Fruit fly (Drosophila melanogaster): Measurements from ENCODE around the gene CG7519.

DNA sequence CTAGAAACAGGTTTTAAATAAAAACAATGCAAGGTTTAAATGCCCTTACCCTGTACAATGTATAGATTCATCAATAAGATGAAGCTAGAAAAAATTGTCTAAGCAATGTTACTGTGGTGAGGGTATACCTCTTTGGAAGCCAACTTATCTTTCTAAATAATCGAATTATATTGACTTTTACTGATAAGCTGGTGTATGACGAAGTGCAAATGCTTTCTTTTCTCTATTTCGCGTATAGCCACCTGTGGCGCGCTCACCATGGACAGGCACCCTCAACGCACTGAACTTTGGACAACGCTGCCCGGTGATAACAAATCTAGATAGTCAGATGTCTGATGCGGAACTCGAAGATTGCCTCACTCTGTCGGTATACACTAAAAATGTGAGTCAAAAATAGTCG, 9.0 kb downstream of the CG7519 start:
- TF ChIP-seq CG8301 (tag; optimal IDR thresholded peaks at IDR 0.05) (no peak), CG32121 (GFP tag; IDR thresholded peaks at IDR 0.05) (no peak), CG12605 (GFP tag; IDR thresholded peaks at IDR 0.05) (no peak), D1 (tag; optimal IDR thresholded peaks at IDR 0.05) (no peak), Ets98B (GFP tag; IDR thresholded peaks at IDR 0.05) (no peak), CG10348 (GFP tag; IDR thresholded peaks at IDR 0.05) (no peak), Pif1B (GFP tag; optimal IDR thresholded peaks at IDR 0.05) (no peak), CG13204 (GFP tag; optimal IDR thresholded peaks at IDR 0.05) (no peak), CG17806 (tag; optimal IDR thresholded peaks at IDR 0.05) (no peak)
